Worm (Caenorhabditis elegans) whole organism, L1 larva: Measurements from ENCODE around the gene T13C2.3.

Source experiments
- ama-1 ChIP-seq: fragments of 150-350 bp; optimal IDR thresholded peaks from 2 replicates; lab custom pipeline; 2014
- fos-1 ChIP-seq: fragments of 150-350 bp; optimal IDR thresholded peaks from 2 replicates; lab custom pipeline; 2014; ENCODE audit warnings: missing biosample characterization, missing genetic modification characterization
- zag-1 ChIP-seq: fragments of 150-350 bp; optimal IDR thresholded peaks from 2 replicates; lab custom pipeline; 2014; ENCODE audit warnings: missing biosample characterization, missing genetic modification characterization

DNA sequence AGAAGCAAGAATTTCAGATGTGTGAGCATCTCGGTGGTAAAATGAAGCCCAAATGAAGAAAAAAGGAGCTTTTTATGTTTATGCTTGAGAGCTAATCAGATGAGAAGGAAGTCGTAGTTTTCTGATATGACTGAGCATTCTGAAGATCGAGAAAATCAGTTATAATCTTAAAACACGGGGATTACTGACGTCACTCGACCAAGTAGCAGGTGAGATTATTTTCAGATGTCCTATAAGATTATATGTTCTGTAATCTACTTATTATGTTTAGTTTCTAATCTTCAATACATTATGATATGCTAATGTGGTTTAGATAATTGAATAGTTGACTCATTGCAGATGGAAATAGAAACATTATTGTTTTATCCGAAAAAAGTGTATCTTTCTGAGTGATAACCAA, 43.3 kb upstream of the T13C2.3 start, which contains the start of gene ins-14:
- TF ChIP-seq zag-1 (tag; lab: Kevin White, UChicago): no peak
- no peak for TF ChIP-seq ama-1
- peak; percentile 33 for TF ChIP-seq fos-1
